Worm (Caenorhabditis elegans) whole organism, L4 larva: ENCODE data around the gene ttyh-1.

Experiments
- lin-13 ChIP-seq: fragments of 150-350 bp; optimal IDR thresholded peaks from 2 replicates; lab custom pipeline; 2014; ENCODE audit warnings: missing biosample characterization, missing genetic modification reagents, missing genetic modification characterization
- madf-5 ChIP-seq, 2 experiments: fragments of 200-800 bp; sonication (Bioruptor generic); IDR thresholded peaks; 2 replicates each; pipeline ENCODE4 v1.3.6; 2022; ENCODE audit warnings: missing compliant biosample characterization in 2 of 2, missing genetic modification characterization in 2 of 2
- pha-4 ChIP-seq, 2 experiments: fragments of 150-350 bp in 1 of 2; fragments of 200-800 bp in 1 of 2; sonication (Bioruptor generic) in 1 of 2; IDR thresholded peaks in 1 of 2; optimal IDR thresholded peaks in 1 of 2; 2 replicates each; pipeline versions ENCODE4 v1.3.6 to Lab custom; 2014 to 2022; ENCODE audit warnings: missing genetic modification characterization in 2 of 2, missing genetic modification reagents in 2 of 2, missing biosample characterization in 1 of 2, missing compliant biosample characterization in 1 of 2
- pqm-1 ChIP-seq: sonication (generic microtip); optimal IDR thresholded peaks from 2 replicates; lab custom pipeline; 2017; ENCODE audit warnings: missing biosample characterization, missing genetic modification characterization
- unc-130 ChIP-seq: sonication (generic microtip); optimal IDR thresholded peaks from 2 replicates; lab custom pipeline; 2016; ENCODE audit warnings: missing genetic modification reagents, missing genetic modification characterization, missing compliant biosample characterization
- zip-2 ChIP-seq: fragments of 150-350 bp; optimal IDR thresholded peaks from 2 replicates; lab custom pipeline; 2014; ENCODE audit warnings: missing biosample characterization, missing genetic modification characterization

ce11 chrX:11368417-11368816 lies at the start of gene ttyh-1:
- TF ChIP-seq madf-5 (GFP tag; IDR thresholded peaks at IDR 0.05; lab: Robert Waterston, UW) = no peak
- TF ChIP-seq unc-130 (GFP tag; lab: Kevin White, UChicago) = no peak
- TF ChIP-seq pha-4 (GFP tag; IDR thresholded peaks at IDR 0.05; lab: Robert Waterston, UW) = no peak
- TF ChIP-seq pha-4 (tag; optimal IDR thresholded peaks at IDR 0.05; lab: Kevin White, UChicago) = no peak
- no peak for TF ChIP-seq zip-2 (tag; lab: Kevin White, UChicago)
- no peak for TF ChIP-seq lin-13 (GFP tag; lab: Kevin White, UChicago)
- no peak for TF ChIP-seq pqm-1 (tag; lab: Kevin White, UChicago)
